Worm (Caenorhabditis elegans): Measurements from ENCODE around the gene T23B5.4.

- TF ChIP-seq ztf-26 (tag; optimal IDR thresholded peaks at IDR 0.05) (no peak), F22D6.2 (tag; optimal IDR thresholded peaks at IDR 0.05) (no peak)
These were observed 43.9 kb upstream of the T23B5.4 start, which contains the start of gene ark-1 for ce11 chrIV:12630922-12631321.
